Worm (Caenorhabditis elegans) whole organism, L4/young adult: ENCODE data around the gene ZK84.5.

ENCODE experiments used
- W03F9.2 ChIP-seq: fragments of 150-350 bp; optimal IDR thresholded peaks from 2 replicates; lab custom pipeline; 2014; ENCODE audit warnings: missing biosample characterization, missing genetic modification characterization
- dao-5 ChIP-seq: sonication (generic microtip); optimal IDR thresholded peaks from 2 replicates; lab custom pipeline; 2016; ENCODE audit warnings: missing genotype, missing genetic modification characterization, moderate library complexity, missing compliant biosample characterization
- him-1 ChIP-seq: sonication (generic microtip); optimal IDR thresholded peaks from 2 replicates; lab custom pipeline; 2016; ENCODE audit warnings: missing genotype, missing genetic modification reagents, missing genetic modification characterization, missing compliant biosample characterization

DNA sequence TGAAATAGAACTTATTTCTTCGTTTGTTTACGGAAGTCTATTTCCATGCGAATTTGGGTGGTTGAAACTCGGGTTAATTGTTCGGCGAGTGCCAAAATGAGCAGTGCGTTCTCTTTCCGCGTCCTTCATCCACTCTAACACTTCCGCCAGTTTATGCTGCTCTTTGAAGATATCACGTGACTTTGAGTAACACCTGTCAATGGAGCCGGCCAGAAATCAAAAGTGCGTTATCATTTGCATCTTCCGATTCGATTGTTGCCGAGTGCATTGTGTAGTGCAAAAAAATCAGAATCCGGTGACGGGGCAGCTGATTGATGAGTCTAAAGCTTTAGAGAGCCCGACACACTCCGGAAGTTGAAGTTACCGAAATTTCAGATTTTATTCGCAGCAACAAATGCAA is 15.3 kb downstream of the ZK84.5 start:
- TF ChIP-seq him-1 (tag; lab: Kevin White, UChicago) = no peak
- no peak for TF ChIP-seq W03F9.2 (tag; lab: Kevin White, UChicago)
- TF ChIP-seq dao-5 (tag; lab: Kevin White, UChicago) = no peak
